Fruit fly (Drosophila melanogaster): ENCODE measurements around the gene Sema5c.

dm6 chr3L:12119875-12120485 is 38.4 kb upstream of the Sema5c start, which contains the start of gene CG11560:
- no peak for TF ChIP-seq h (optimal IDR thresholded peaks at IDR 0.05)
- TF ChIP-seq Myc (optimal IDR thresholded peaks at IDR 0.05): no peak
- no peak for TF ChIP-seq ttk (optimal IDR thresholded peaks at IDR 0.05)
- no peak for TF ChIP-seq Sin3A (optimal IDR thresholded peaks at IDR 0.05)
- TF ChIP-seq insv (optimal IDR thresholded peaks at IDR 0.05): no peak
- TF ChIP-seq psq (optimal IDR thresholded peaks at IDR 0.05): no peak
